Worm (Caenorhabditis elegans): Measurements from ENCODE around the gene snb-1.

DNA sequence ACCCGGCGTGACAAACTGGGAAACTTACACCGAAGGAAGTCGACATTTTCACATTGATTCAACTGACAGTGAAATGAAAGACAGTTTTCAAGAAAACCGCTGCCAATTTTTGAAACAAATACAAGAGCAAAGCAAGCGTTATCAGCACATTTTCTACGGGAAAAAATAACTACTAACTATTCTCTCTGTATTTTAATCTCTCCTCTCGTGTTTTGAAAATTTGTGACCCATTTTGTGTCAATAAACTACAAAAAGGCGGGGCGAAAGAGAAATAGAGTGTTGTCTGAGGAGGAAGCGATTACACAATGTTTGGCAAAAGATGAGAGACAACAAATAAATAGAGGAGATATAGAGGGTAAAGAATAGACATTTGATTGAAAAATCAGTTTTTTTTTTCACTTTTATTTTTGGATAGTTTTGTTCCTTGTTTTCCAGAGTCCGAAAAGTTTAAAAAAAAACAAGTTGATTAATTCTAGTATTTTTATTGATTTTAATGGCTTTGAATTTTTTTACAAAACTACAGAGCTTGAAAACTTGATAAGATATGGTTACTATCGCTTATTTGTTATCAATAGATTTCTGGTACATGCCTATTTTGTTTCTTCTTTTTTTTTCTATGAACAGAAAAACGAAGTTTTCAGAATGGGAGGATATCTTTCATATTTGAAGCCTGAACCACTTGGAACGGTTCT is 20.0 kb upstream of the snb-1 start, which contains the start of gene cest-34:
- TF ChIP-seq pqm-1 (tag; optimal IDR thresholded peaks at IDR 0.05): no peak
- no peak for TF ChIP-seq nhr-11 (tag; optimal IDR thresholded peaks at IDR 0.05)
- no peak for TF ChIP-seq unc-62 (GFP tag; optimal IDR thresholded peaks at IDR 0.05)
- peak; percentile 18 for TF ChIP-seq elt-2 (tag; optimal IDR thresholded peaks at IDR 0.05)
- no peak for TF ChIP-seq ZK546.5 (tag; optimal IDR thresholded peaks at IDR 0.05)
- TF ChIP-seq ztf-11 (tag; optimal IDR thresholded peaks at IDR 0.05): no peak
- TF ChIP-seq nhr-237 (tag; optimal IDR thresholded peaks at IDR 0.05): no peak

Data from whole organism, L3 larva.